Fruit fly (Drosophila melanogaster): ENCODE measurements around the gene Hgsnat.
A peak's percentile ranks its signal among the peaks of the same experiment; 100 is the strongest.

The Hgsnat gene

dm6 chrX:4918228-4919022 lies at the start of gene Hgsnat, which contains the start of gene CG4041:
Gene Hgsnat (plus strand): TSS chrX:4918730.
Gene CG4041 (minus strand): TSS chrX:4918447.
- peak; percentile 36 for TF ChIP-seq HLH106 (tag; optimal IDR thresholded peaks at IDR 0.05)
- peak; percentile 26 for TF ChIP-seq fru (GFP tag; optimal IDR thresholded peaks at IDR 0.05)
- peak; percentile 44 for TF ChIP-seq Jra (GFP tag; optimal IDR thresholded peaks at IDR 0.05)
- TF ChIP-seq pan (optimal IDR thresholded peaks at IDR 0.05) = no peak
- TF ChIP-seq Sp1 (GFP tag; optimal IDR thresholded peaks at IDR 0.05) = peak; percentile 33
- no peak for TF ChIP-seq brk (GFP tag; optimal IDR thresholded peaks at IDR 0.05)
- no peak for TF ChIP-seq N (GFP tag; optimal IDR thresholded peaks at IDR 0.05)
- no peak for TF ChIP-seq CrebA (GFP tag; optimal IDR thresholded peaks at IDR 0.05; ENCODE audit: borderline replicate concordance)
- TF ChIP-seq tai (GFP tag; optimal IDR thresholded peaks at IDR 0.05) = no peak
- no peak for TF ChIP-seq sage (GFP tag; optimal IDR thresholded peaks at IDR 0.05)
- TF ChIP-seq Myc (optimal IDR thresholded peaks at IDR 0.05) = no peak
- TF ChIP-seq jim (GFP tag; optimal IDR thresholded peaks at IDR 0.05) = no peak
- no peak for TF ChIP-seq Dfd (GFP tag; optimal IDR thresholded peaks at IDR 0.05)
- peak; percentile 1 for TF ChIP-seq OdsH (GFP tag; optimal IDR thresholded peaks at IDR 0.05)
- peak; percentile 25 for TF ChIP-seq dmrt93B (GFP tag; optimal IDR thresholded peaks at IDR 0.05)
- peak; percentile 39 for TF ChIP-seq Hnf4 (GFP tag; optimal IDR thresholded peaks at IDR 0.05)
- no peak for TF ChIP-seq Mio (GFP tag; optimal IDR thresholded peaks at IDR 0.05)
- peak; percentile 43 for TF ChIP-seq sv (GFP tag; optimal IDR thresholded peaks at IDR 0.05)
- TF ChIP-seq rgr (GFP tag; optimal IDR thresholded peaks at IDR 0.05) = peak; percentile 33
- no peak for TF ChIP-seq usp (GFP tag; optimal IDR thresholded peaks at IDR 0.05)
- no peak for TF ChIP-seq dl (GFP tag; optimal IDR thresholded peaks at IDR 0.05; ENCODE audit: insufficient read depth in 1 of 2, partially characterized antibody in 2 of 2)
- TF ChIP-seq psq (GFP tag; optimal IDR thresholded peaks at IDR 0.05) = peak; percentile 25
- TF ChIP-seq CG9705 (GFP tag; optimal IDR thresholded peaks at IDR 0.05) = no peak
- TF ChIP-seq woc (GFP tag; optimal IDR thresholded peaks at IDR 0.05) = peak; percentile 7
- TF ChIP-seq Dif (GFP tag; optimal IDR thresholded peaks at IDR 0.05; ENCODE audit: partially characterized antibody) = no peak
- TF ChIP-seq GATAd (GFP tag; optimal IDR thresholded peaks at IDR 0.05) = no peak
- peak; percentile 29 for TF ChIP-seq ey (GFP tag; optimal IDR thresholded peaks at IDR 0.05)
- no peak for TF ChIP-seq Vsx2 (GFP tag; optimal IDR thresholded peaks at IDR 0.05; ENCODE audit: partially characterized antibody)
- no peak for TF ChIP-seq Rel (GFP tag; optimal IDR thresholded peaks at IDR 0.05)
- no peak for TF ChIP-seq Rel (tag; optimal IDR thresholded peaks at IDR 0.05)
- TF ChIP-seq lola (GFP tag; optimal IDR thresholded peaks at IDR 0.05) = no peak
- TF ChIP-seq Hr78 (GFP tag; optimal IDR thresholded peaks at IDR 0.05) = no peak
- TF ChIP-seq h (GFP tag; optimal IDR thresholded peaks at IDR 0.05) = peak; percentile 29
- TF ChIP-seq Abd-B (GFP tag; optimal IDR thresholded peaks at IDR 0.05) = no peak
- peak in 1 of 2 experiments; percentile 49 for TF ChIP-seq foxo (GFP tag; optimal IDR thresholded peaks at IDR 0.05)
- peak; percentile 22 for TF ChIP-seq dsf (GFP tag; optimal IDR thresholded peaks at IDR 0.05; ENCODE audit: borderline replicate concordance)
- no peak for TF ChIP-seq CG32264 (GFP tag; optimal IDR thresholded peaks at IDR 0.05)
- TF ChIP-seq br (GFP tag; optimal IDR thresholded peaks at IDR 0.05) = peak; percentile 23
- no peak for TF ChIP-seq Hr83 (GFP tag; optimal IDR thresholded peaks at IDR 0.05; ENCODE audit: poor library complexity, severe bottlenecking)

dm6 chrX:4875370-4875769 lies 43.2 kb upstream of the Hgsnat start, which contains the start of gene boil:
Gene boil (plus strand): TSS chrX:4875670.
- no peak for TF ChIP-seq Rel (GFP tag; optimal IDR thresholded peaks at IDR 0.05)
- no peak for TF ChIP-seq Rel (tag; optimal IDR thresholded peaks at IDR 0.05)
- no peak for TF ChIP-seq Hnf4 (GFP tag; optimal IDR thresholded peaks at IDR 0.05)
- TF ChIP-seq woc (GFP tag; optimal IDR thresholded peaks at IDR 0.05) = no peak
- TF ChIP-seq Hr78 (GFP tag; optimal IDR thresholded peaks at IDR 0.05) = no peak
- TF ChIP-seq GATAd (GFP tag; optimal IDR thresholded peaks at IDR 0.05) = no peak
- no peak for TF ChIP-seq Dif (GFP tag; optimal IDR thresholded peaks at IDR 0.05; ENCODE audit: partially characterized antibody)
- no peak for TF ChIP-seq CrebA (GFP tag; optimal IDR thresholded peaks at IDR 0.05; ENCODE audit: borderline replicate concordance)
- TF ChIP-seq Vsx2 (GFP tag; optimal IDR thresholded peaks at IDR 0.05; ENCODE audit: partially characterized antibody) = no peak
- TF ChIP-seq usp (GFP tag; optimal IDR thresholded peaks at IDR 0.05) = no peak
- no peak for TF ChIP-seq Myc (optimal IDR thresholded peaks at IDR 0.05)
- no peak for TF ChIP-seq Abd-B (GFP tag; optimal IDR thresholded peaks at IDR 0.05)
- TF ChIP-seq sv (GFP tag; optimal IDR thresholded peaks at IDR 0.05) = no peak
- no peak for TF ChIP-seq tai (GFP tag; optimal IDR thresholded peaks at IDR 0.05)
- TF ChIP-seq CG32264 (GFP tag; optimal IDR thresholded peaks at IDR 0.05) = no peak
